Worm (Caenorhabditis elegans) whole organism, L4/young adult: Measurements from ENCODE around the gene cutl-24.

Experiments used
- W03F9.2 ChIP-seq: fragments of 150-350 bp; optimal IDR thresholded peaks from 2 replicates; lab custom pipeline; 2014; ENCODE audit warnings: missing biosample characterization, missing genetic modification characterization
- dao-5 ChIP-seq: sonication (generic microtip); optimal IDR thresholded peaks from 2 replicates; lab custom pipeline; 2016; ENCODE audit warnings: missing genotype, missing genetic modification characterization, moderate library complexity, missing compliant biosample characterization
- him-1 ChIP-seq: sonication (generic microtip); optimal IDR thresholded peaks from 2 replicates; lab custom pipeline; 2016; ENCODE audit warnings: missing genotype, missing genetic modification reagents, missing genetic modification characterization, missing compliant biosample characterization

ce11 chrIV:158662-159061, 6.2 kb upstream of the cutl-24 start, which contains the start of gene Y38C1AA.7:
- TF ChIP-seq him-1 (tag; lab: Kevin White, UChicago) (no peak), dao-5 (tag; lab: Kevin White, UChicago) (no peak), W03F9.2 (no peak)
